Worm (Caenorhabditis elegans) whole organism, mixed stage, embryonic: Measurements from ENCODE around the gene T27E7.4.

Source experiments
- M03D4.4 ChIP-seq: sonication (generic microtip); optimal IDR thresholded peaks from 2 replicates; lab custom pipeline; 2017; ENCODE audit warnings: mild to moderate bottlenecking, missing genetic modification characterization, missing compliant biosample characterization
- bed-3 ChIP-seq: fragments of 200-800 bp; sonication (Bioruptor generic); optimal IDR thresholded peaks from 3 replicates; lab custom pipeline; 2018; ENCODE audit warnings: mild to moderate bottlenecking, missing genetic modification characterization, moderate library complexity, missing compliant biosample characterization
- ceh-39 ChIP-seq: fragments of 150-350 bp; optimal IDR thresholded peaks from 2 replicates; lab custom pipeline; 2014; ENCODE audit warnings: missing biosample characterization, missing genetic modification characterization
- ceh-43 ChIP-seq: fragments of 200-800 bp; sonication (Bioruptor generic); optimal IDR thresholded peaks from 2 replicates; lab custom pipeline; 2018; ENCODE audit warnings: mild to moderate bottlenecking, missing genetic modification characterization, moderate library complexity, missing compliant biosample characterization
- ceh-83 ChIP-seq: fragments of 200-800 bp; sonication (Bioruptor generic); optimal IDR thresholded peaks from 2 replicates; lab custom pipeline; 2018; ENCODE audit warnings: mild to moderate bottlenecking, missing genetic modification characterization, missing compliant biosample characterization
- ces-1 ChIP-seq: fragments of 150-350 bp; optimal IDR thresholded peaks from 2 replicates; lab custom pipeline; 2014; ENCODE audit warnings: missing biosample characterization, missing genetic modification reagents, missing genetic modification characterization
- cnd-1 ChIP-seq: fragments of 200-800 bp; sonication (Bioruptor generic); optimal IDR thresholded peaks from 2 replicates; lab custom pipeline; 2018; ENCODE audit warnings: mild to moderate bottlenecking, missing genetic modification characterization, missing compliant biosample characterization
- drap-1 ChIP-seq: fragments of 200-800 bp; sonication (Bioruptor generic); optimal IDR thresholded peaks from 3 replicates; lab custom pipeline; 2018; ENCODE audit warnings: mild to moderate bottlenecking, missing genetic modification characterization, missing compliant biosample characterization
- elt-1 ChIP-seq: sonication (generic microtip); optimal IDR thresholded peaks from 2 replicates; lab custom pipeline; 2017; ENCODE audit warnings: missing genetic modification characterization, mild to moderate bottlenecking, missing compliant biosample characterization, antibody characterized with exemption, moderate library complexity, borderline replicate concordance; ENCODE audit not compliant: insufficient read depth
- elt-3 ChIP-seq: fragments of 150-350 bp; optimal IDR thresholded peaks from 2 replicates; lab custom pipeline; 2014; ENCODE audit warnings: missing biosample characterization, missing genetic modification characterization
- flh-1 ChIP-seq: fragments of 200-800 bp; sonication (Bioruptor generic); optimal IDR thresholded peaks from 2 replicates; lab custom pipeline; 2018; ENCODE audit warnings: mild to moderate bottlenecking, missing genetic modification characterization, moderate library complexity, missing compliant biosample characterization
- ham-2 ChIP-seq: fragments of 200-800 bp; sonication (Bioruptor generic); optimal IDR thresholded peaks from 2 replicates; lab custom pipeline; 2018; ENCODE audit warnings: mild to moderate bottlenecking, missing genetic modification characterization, missing compliant biosample characterization
- hlh-1 ChIP-seq: fragments of 150-350 bp; optimal IDR thresholded peaks from 2 replicates; lab custom pipeline; 2014; ENCODE audit warnings: missing biosample characterization, missing genetic modification reagents, missing genetic modification characterization
- lin-13 ChIP-seq: fragments of 150-350 bp; optimal IDR thresholded peaks from 2 replicates; lab custom pipeline; 2014; ENCODE audit warnings: missing biosample characterization, missing genetic modification characterization
- lin-32 ChIP-seq: fragments of 200-800 bp; sonication (Bioruptor generic); optimal IDR thresholded peaks from 2 replicates; lab custom pipeline; 2018; ENCODE audit warnings: mild to moderate bottlenecking, missing genetic modification characterization, missing compliant biosample characterization
- lsy-2 ChIP-seq: fragments of 150-350 bp; optimal IDR thresholded peaks from 2 replicates; lab custom pipeline; 2014; ENCODE audit warnings: missing biosample characterization, missing genetic modification characterization
- mep-1 ChIP-seq: fragments of 150-350 bp; optimal IDR thresholded peaks from 2 replicates; lab custom pipeline; 2017; ENCODE audit warnings: missing biosample characterization, missing genetic modification reagents, missing genetic modification characterization, inconsistent platforms
- mls-2 ChIP-seq: sonication (generic microtip); optimal IDR thresholded peaks from 2 replicates; lab custom pipeline; 2016; ENCODE audit warnings: mild to moderate bottlenecking, missing genetic modification characterization, moderate library complexity, missing compliant biosample characterization
- nhr-12 ChIP-seq: fragments of 150-350 bp; optimal IDR thresholded peaks from 2 replicates; lab custom pipeline; 2014; ENCODE audit warnings: missing biosample characterization, missing genetic modification characterization
- nhr-2 ChIP-seq: fragments of 150-350 bp; optimal IDR thresholded peaks from 2 replicates; lab custom pipeline; 2014; ENCODE audit warnings: missing biosample characterization, missing genetic modification characterization
- nhr-237 ChIP-seq: fragments of 150-350 bp; optimal IDR thresholded peaks from 2 replicates; lab custom pipeline; 2014; ENCODE audit warnings: missing biosample characterization, missing genetic modification characterization
- nhr-28 ChIP-seq: fragments of 150-350 bp; optimal IDR thresholded peaks from 2 replicates; lab custom pipeline; 2014; ENCODE audit warnings: missing biosample characterization, missing genetic modification characterization
- nhr-76 ChIP-seq: sonication (generic microtip); optimal IDR thresholded peaks from 2 replicates; lab custom pipeline; 2017; ENCODE audit warnings: missing biosample characterization, missing genetic modification characterization
- pha-4 ChIP-seq: fragments of 150-350 bp; optimal IDR thresholded peaks from 2 replicates; lab custom pipeline; 2018; ENCODE audit warnings: missing biosample characterization, missing genetic modification reagents, missing genetic modification characterization
- sem-2 ChIP-seq: fragments of 200-800 bp; sonication (Bioruptor generic); optimal IDR thresholded peaks from 2 replicates; lab custom pipeline; 2018; ENCODE audit warnings: mild to moderate bottlenecking, missing genetic modification characterization, missing compliant biosample characterization
- snpc-4 ChIP-seq: fragments of 150-350 bp; optimal IDR thresholded peaks from 2 replicates; lab custom pipeline; 2014; ENCODE audit warnings: missing biosample characterization, missing genetic modification characterization
- sptf-1 ChIP-seq: sonication (generic microtip); optimal IDR thresholded peaks from 2 replicates; lab custom pipeline; 2017; ENCODE audit warnings: mild to moderate bottlenecking, missing genetic modification characterization, moderate library complexity, missing compliant biosample characterization
- tbx-8 ChIP-seq: fragments of 200-800 bp; sonication (Bioruptor generic); optimal IDR thresholded peaks from 2 replicates; lab custom pipeline; 2018; ENCODE audit warnings: mild to moderate bottlenecking, missing genetic modification characterization, moderate library complexity, missing compliant biosample characterization
- unc-120 ChIP-seq: sonication (generic microtip); optimal IDR thresholded peaks from 2 replicates; lab custom pipeline; 2017; ENCODE audit warnings: missing genetic modification characterization, missing compliant biosample characterization; ENCODE audit not compliant: poor library complexity, severe bottlenecking
- unc-62 ChIP-seq: fragments of 150-350 bp; optimal IDR thresholded peaks from 2 replicates; lab custom pipeline; 2014; ENCODE audit warnings: missing biosample characterization, missing genetic modification reagents, missing genetic modification characterization
- zip-8 ChIP-seq: fragments of 150-350 bp; optimal IDR thresholded peaks from 2 replicates; lab custom pipeline; 2014; ENCODE audit warnings: missing biosample characterization, missing genetic modification characterization
- ztf-11 ChIP-seq: fragments of 150-350 bp; optimal IDR thresholded peaks from 2 replicates; lab custom pipeline; 2014; ENCODE audit warnings: missing biosample characterization, missing genetic modification characterization

T27E7.4 gene

DNA sequence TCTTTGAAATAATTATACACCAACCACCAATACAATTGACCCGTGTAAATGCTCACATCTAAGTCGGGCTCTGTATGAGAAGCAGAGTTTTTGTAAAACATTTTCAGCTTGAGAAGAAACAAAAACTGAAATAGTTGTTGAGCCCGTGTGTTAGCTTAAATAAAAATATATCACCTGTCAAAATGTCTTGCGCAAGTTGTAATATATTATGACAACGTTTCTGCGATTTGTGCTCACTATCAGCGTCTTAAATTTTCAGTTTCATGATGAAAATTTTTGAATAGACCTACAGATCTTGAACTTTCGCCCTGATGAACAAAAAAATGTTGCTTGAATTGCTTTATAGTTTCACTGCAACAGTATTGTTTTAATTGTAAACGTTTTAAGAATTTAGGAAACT is at the start of gene T27E7.4:
Gene T27E7.4 (minus strand): TSS at position 101 of the 400 bp plus-strand sequence.
- TF ChIP-seq unc-62 (no peak), hlh-1 (tag; lab: Kevin White, UChicago) (no peak), mls-2 (tag; lab: Kevin White, UChicago) (no peak), sptf-1 (tag; lab: Kevin White, UChicago) (no peak), lin-32 (GFP tag; lab: Kevin White, UChicago) (no peak), sem-2 (GFP tag; lab: Kevin White, UChicago) (no peak), nhr-2 (tag; lab: Kevin White, UChicago) (no peak), elt-1 (no peak), ceh-83 (GFP tag; lab: Kevin White, UChicago) (no peak), tbx-8 (no peak), lsy-2 (tag; lab: Kevin White, UChicago) (no peak), nhr-76 (tag; lab: Kevin White, UChicago) (no peak), ces-1 (GFP tag; lab: Kevin White, UChicago) (no peak), ceh-43 (GFP tag; lab: Kevin White, UChicago) (no peak), ceh-39 (tag; lab: Kevin White, UChicago) (no peak), unc-120 (tag; lab: Kevin White, UChicago) (no peak), drap-1 (no peak), cnd-1 (tag; lab: Kevin White, UChicago) (no peak)
- TF ChIP-seq, all 35 proteins: peak for 0

DNA sequence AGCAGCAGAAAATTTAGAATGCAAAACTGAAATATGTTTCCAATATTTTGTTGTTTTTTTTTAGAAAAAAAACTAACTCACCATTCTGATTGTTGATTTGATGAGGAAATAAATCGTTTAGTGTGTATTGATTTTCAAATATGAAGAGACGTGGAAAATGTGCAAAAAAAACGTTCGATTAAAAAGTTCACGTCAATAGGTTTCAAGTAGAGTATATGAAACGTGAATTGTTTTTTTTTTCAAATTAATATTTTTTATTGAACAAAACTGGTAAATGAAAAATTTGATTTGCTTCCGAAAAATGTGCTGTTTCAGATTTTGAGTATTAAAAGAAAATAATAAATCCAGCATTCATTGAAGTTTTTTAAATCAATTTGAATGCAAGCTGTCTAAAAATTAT is 46.1 kb upstream of the T27E7.4 start, which contains the start of gene irld-18:
Gene irld-18 (minus strand): TSS at position 101 of the 400 bp plus-strand sequence.
- no peak for TF ChIP-seq flh-1
- TF ChIP-seq ham-2 (GFP tag; lab: Kevin White, UChicago) = no peak
- no peak for TF ChIP-seq M03D4.4 (tag; lab: Kevin White, UChicago)
- TF ChIP-seq mls-2 (tag; lab: Kevin White, UChicago) = no peak
- TF ChIP-seq drap-1 = no peak
- TF ChIP-seq elt-3 (tag; lab: Kevin White, UChicago) = no peak
- TF ChIP-seq ceh-83 (GFP tag; lab: Kevin White, UChicago) = no peak
- no peak for TF ChIP-seq nhr-2 (tag; lab: Kevin White, UChicago)
- TF ChIP-seq bed-3 = no peak
- TF ChIP-seq unc-120 (tag; lab: Kevin White, UChicago) = no peak
- TF ChIP-seq snpc-4 (tag; lab: Kevin White, UChicago) = no peak
- TF ChIP-seq lin-32 (GFP tag; lab: Kevin White, UChicago) = no peak
- no peak for TF ChIP-seq elt-1
- no peak for TF ChIP-seq ceh-43 (GFP tag; lab: Kevin White, UChicago)
- TF ChIP-seq unc-62 = no peak
- no peak for TF ChIP-seq nhr-12 (tag; lab: Kevin White, UChicago)

DNA sequence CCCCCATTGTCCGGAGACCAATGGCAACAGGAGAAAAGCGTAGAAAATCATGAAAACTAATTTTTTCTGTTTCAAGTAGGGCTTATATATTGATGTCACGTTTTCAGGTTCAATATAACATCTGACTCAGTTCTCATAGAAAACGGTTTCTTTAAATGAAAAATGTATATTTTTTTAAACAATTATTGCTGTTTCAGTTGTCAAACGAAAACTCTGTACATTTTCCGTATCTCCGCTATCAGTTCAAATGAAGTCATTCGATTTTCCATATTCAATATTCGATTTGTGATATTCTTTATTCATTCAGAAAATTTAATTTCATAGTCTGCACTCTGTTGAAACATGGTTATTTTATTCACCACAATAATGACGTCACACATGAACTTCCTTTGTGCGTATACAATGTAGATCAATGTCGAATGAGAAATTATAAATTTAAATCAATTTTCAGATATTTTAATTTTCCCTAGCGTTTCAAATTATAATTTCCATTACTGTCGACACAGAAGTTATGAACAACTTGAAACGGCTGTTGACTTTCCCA is 43.9 kb upstream of the T27E7.4 start, which contains the start of gene Y57G11B.8:
Gene Y57G11B.8 (minus strand): TSS at position 51 of the 544 bp plus-strand sequence.
- no peak for TF ChIP-seq pha-4 (tag; lab: Kevin White, UChicago)
- no peak for TF ChIP-seq unc-120 (tag; lab: Kevin White, UChicago)
- no peak for TF ChIP-seq elt-1
- TF ChIP-seq nhr-28 (tag; lab: Kevin White, UChicago) = no peak
- TF ChIP-seq nhr-12 (tag; lab: Kevin White, UChicago) = no peak
- TF ChIP-seq lsy-2 (tag; lab: Kevin White, UChicago) = no peak
- no peak for TF ChIP-seq nhr-76 (tag; lab: Kevin White, UChicago)
- TF ChIP-seq ceh-39 (tag; lab: Kevin White, UChicago) = no peak
- TF ChIP-seq nhr-237 (tag; lab: Kevin White, UChicago) = no peak
- TF ChIP-seq ces-1 (GFP tag; lab: Kevin White, UChicago) = no peak
- TF ChIP-seq unc-62 = no peak
- TF ChIP-seq zip-8 (tag; lab: Kevin White, UChicago) = no peak
- no peak for TF ChIP-seq lin-13 (tag; lab: Kevin White, UChicago)
- no peak for TF ChIP-seq mep-1

DNA sequence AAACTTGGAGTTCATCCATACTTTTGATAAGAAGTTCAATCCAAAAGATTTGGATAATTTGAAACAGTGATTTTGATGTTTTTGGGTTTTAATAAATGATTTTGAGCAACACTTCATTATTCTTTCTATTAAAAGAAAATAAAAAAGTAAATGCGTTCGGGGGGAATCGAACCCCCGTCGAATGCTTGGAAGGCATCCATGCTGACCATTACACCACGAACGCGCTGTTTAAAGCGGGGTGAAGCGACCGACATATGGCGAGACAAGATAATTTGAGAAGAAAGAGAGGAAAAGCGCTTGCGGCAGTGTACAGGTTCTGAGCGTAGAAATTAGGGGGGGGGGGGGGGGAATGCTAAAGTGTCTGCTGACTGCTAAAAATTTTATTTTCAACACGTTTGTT is 41.6 kb upstream of the T27E7.4 start:
- TF ChIP-seq cnd-1 (tag; lab: Kevin White, UChicago) = peak; percentile 71
- TF ChIP-seq bed-3 = peak; percentile 22
- peak; percentile 81 for TF ChIP-seq ceh-83 (GFP tag; lab: Kevin White, UChicago)
- TF ChIP-seq M03D4.4 (tag; lab: Kevin White, UChicago) = peak; percentile 63
- peak; percentile 16 for TF ChIP-seq flh-1
- peak; percentile 71 for TF ChIP-seq ham-2 (GFP tag; lab: Kevin White, UChicago)
- TF ChIP-seq hlh-1 (tag; lab: Kevin White, UChicago) = no peak
- TF ChIP-seq lin-32 (GFP tag; lab: Kevin White, UChicago) = no peak
- TF ChIP-seq ztf-11 (tag; lab: Kevin White, UChicago) = no peak
